Fruit fly (Drosophila melanogaster): Measurements from ENCODE around the gene CG14711.

CG14711 gene

DNA sequence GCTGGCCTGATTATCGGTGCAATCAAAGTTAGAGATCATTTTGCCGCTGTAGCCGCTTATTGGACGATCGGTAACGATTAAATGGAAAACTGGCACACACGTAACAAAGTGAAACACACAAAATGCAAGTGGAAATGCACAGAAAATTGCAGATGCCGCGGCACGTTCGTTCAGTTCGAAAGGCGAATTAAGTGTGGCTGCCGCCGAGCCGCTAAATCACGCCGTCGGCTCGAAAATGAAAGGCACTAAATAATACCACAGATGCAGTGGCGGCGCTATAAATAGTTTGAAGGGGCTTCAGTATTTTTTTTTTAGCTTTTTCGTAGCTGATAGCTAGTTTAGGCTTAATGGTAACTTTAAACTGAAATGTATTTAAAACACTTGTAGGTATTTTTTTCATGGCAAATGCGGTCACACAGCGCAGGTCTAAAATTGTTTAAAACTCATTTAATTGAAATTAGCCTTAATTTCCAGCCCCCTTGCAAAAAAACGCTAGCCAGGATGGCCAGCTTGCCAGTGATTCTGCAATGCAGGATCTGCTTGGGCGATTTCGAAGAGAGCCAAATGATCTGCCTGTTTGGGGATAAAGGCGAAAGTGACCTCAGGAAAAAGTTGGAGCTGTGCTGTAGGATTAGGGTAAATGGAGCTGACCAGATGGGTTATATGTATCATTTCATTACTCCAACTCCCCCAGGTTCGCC lies 3.3 kb upstream of the CG14711 start, which contains the start of the genes Jupiter and CG14710 (continued):
- TF ChIP-seq psq (GFP tag; optimal IDR thresholded peaks at IDR 0.05): no peak
- TF ChIP-seq trem (tag; optimal IDR thresholded peaks at IDR 0.05): peak; percentile 73
- TF ChIP-seq CG18011 (GFP tag; optimal IDR thresholded peaks at IDR 0.05): peak; percentile 6
- TF ChIP-seq Blimp-1 (GFP tag; optimal IDR thresholded peaks at IDR 0.05): peak; percentile 49
- TF ChIP-seq CG8924 (tag; optimal IDR thresholded peaks at IDR 0.05): peak; percentile 69
- TF ChIP-seq CG14441 (GFP tag; IDR thresholded peaks at IDR 0.05): peak; percentile 66
- peak; percentile 80 for TF ChIP-seq CG15514 (GFP tag; optimal IDR thresholded peaks at IDR 0.05)
- peak; percentile 85 for TF ChIP-seq jumu (GFP tag; optimal IDR thresholded peaks at IDR 0.05)
- no peak for TF ChIP-seq luna (GFP tag; optimal IDR thresholded peaks at IDR 0.05)
- TF ChIP-seq CG2889 (GFP tag; IDR thresholded peaks at IDR 0.05): peak; percentile 63; the same call in 2 of the 3 replicates
- TF ChIP-seq yki (optimal IDR thresholded peaks at IDR 0.05): no peak
- TF ChIP-seq CG8290 (GFP tag; optimal IDR thresholded peaks at IDR 0.05): peak; percentile 68
- peak in 1 of 2 experiments; percentile 70 for TF ChIP-seq CG8290 (tag; optimal IDR thresholded peaks at IDR 0.05)
- no peak for TF ChIP-seq CG5953 (GFP tag; IDR thresholded peaks at IDR 0.05)
- peak; percentile 33 for TF ChIP-seq CG1647 (GFP tag; optimal IDR thresholded peaks at IDR 0.05)
- peak; percentile 11 for TF ChIP-seq Bdp1 (GFP tag; optimal IDR thresholded peaks at IDR 0.05)
- TF ChIP-seq ERR (GFP tag; optimal IDR thresholded peaks at IDR 0.05): peak; percentile 78
- peak; percentile 47; the same call in 1 of the 3 replicates for TF ChIP-seq knrl (GFP tag; IDR thresholded peaks at IDR 0.05; ENCODE audit: partially characterized antibody)
- no peak for TF ChIP-seq HLH4C (GFP tag; IDR thresholded peaks at IDR 0.05; ENCODE audit: partially characterized antibody)
- TF ChIP-seq gem (tag; optimal IDR thresholded peaks at IDR 0.05): peak; percentile 74
- TF ChIP-seq CG33557 (GFP tag; optimal IDR thresholded peaks at IDR 0.05): peak; percentile 27
- TF ChIP-seq Atf3 (GFP tag; optimal IDR thresholded peaks at IDR 0.05): peak; percentile 80
- peak; percentile 53 for TF ChIP-seq Side (GFP tag; optimal IDR thresholded peaks at IDR 0.05)
- no peak for TF ChIP-seq Oaz (GFP tag; IDR thresholded peaks at IDR 0.05)
- peak; percentile 78 for TF ChIP-seq CG2712 (tag; optimal IDR thresholded peaks at IDR 0.05)
- TF ChIP-seq CoRest (tag; optimal IDR thresholded peaks at IDR 0.05): peak; percentile 79
- peak; percentile 23 to 69 for TF ChIP-seq Hr51 (GFP tag; optimal IDR thresholded peaks at IDR 0.05)
- peak; percentile 18 for TF ChIP-seq CG3065 (GFP tag; optimal IDR thresholded peaks at IDR 0.05)
- TF ChIP-seq CG6689 (GFP tag; IDR thresholded peaks at IDR 0.05): peak; percentile 43
- TF ChIP-seq ttk (GFP tag; IDR thresholded peaks at IDR 0.05): peak; percentile 47; the same call in 1 of the 2 replicates
- TF ChIP-seq Rfx (GFP tag; IDR thresholded peaks at IDR 0.05): peak; percentile 89
- TF ChIP-seq chinmo (GFP tag; IDR thresholded peaks at IDR 0.05; ENCODE audit: partially characterized antibody): peak; percentile 73; the same call in 1 of the 4 replicates
- TF ChIP-seq CG6854 (GFP tag; optimal IDR thresholded peaks at IDR 0.05): no peak
- no peak for TF ChIP-seq Taf1 (GFP tag; IDR thresholded peaks at IDR 0.05)
- peak; percentile 33 for TF ChIP-seq cato (GFP tag; optimal IDR thresholded peaks at IDR 0.05; ENCODE audit: borderline replicate concordance)
- TF ChIP-seq ab (GFP tag; optimal IDR thresholded peaks at IDR 0.05): peak; percentile 31
- no peak for TF ChIP-seq CG7987 (GFP tag; optimal IDR thresholded peaks at IDR 0.05)
- peak; percentile 97 for TF ChIP-seq MBD-R2 (GFP tag; IDR thresholded peaks at IDR 0.05)
- TF ChIP-seq CkIIα-i1 (GFP tag; IDR thresholded peaks at IDR 0.05): no peak
- peak; percentile 80 for TF ChIP-seq Mad (GFP tag; optimal IDR thresholded peaks at IDR 0.05)
- TF ChIP-seq amos (GFP tag; IDR thresholded peaks at IDR 0.05; ENCODE audit: partially characterized antibody): peak; percentile 23; the same call in 1 of the 2 replicates
- no peak for TF ChIP-seq Awh (GFP tag; IDR thresholded peaks at IDR 0.05)
- TF ChIP-seq ase (GFP tag; IDR thresholded peaks at IDR 0.05): no peak
- TF ChIP-seq CG12391 (tag; optimal IDR thresholded peaks at IDR 0.05): peak; percentile 80
- TF ChIP-seq wek (GFP tag; optimal IDR thresholded peaks at IDR 0.05): no peak
- TF ChIP-seq Max (GFP tag; optimal IDR thresholded peaks at IDR 0.05): peak; percentile 67
- no peak for TF ChIP-seq fd102C (GFP tag; optimal IDR thresholded peaks at IDR 0.05)
- peak; percentile 84 for TF ChIP-seq Sry-β (GFP tag; optimal IDR thresholded peaks at IDR 0.05)
- no peak for TF ChIP-seq D (optimal IDR thresholded peaks at IDR 0.05)
- TF ChIP-seq D (GFP tag; optimal IDR thresholded peaks at IDR 0.05): no peak

All from whole organism, embryonic.